Worm (Caenorhabditis elegans): ENCODE data around the gene T08H10.3.

DNA sequence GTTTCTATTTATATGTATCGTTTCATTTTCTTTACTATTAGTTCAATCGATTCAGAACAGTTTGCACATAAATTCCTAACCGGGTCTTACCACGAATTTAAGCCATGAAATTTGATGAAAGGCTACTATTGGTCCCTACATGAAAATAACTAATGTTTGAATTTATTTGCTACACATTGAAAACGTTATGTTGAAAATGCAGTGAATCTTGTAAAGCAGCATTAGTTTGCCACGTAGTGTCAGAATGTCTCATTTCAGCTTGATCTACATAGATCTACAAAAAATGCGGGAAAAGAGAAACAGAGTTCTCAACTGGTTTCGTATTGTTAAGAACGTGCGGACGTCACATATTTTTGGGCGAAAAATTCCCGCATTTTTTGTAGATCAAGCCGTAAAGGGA lies 37.6 kb downstream of the T08H10.3 start:
- TF ChIP-seq hpl-2 (GFP tag; optimal IDR thresholded peaks at IDR 0.05), result no peak
- TF ChIP-seq fkh-10 (GFP tag; optimal IDR thresholded peaks at IDR 0.05), result no peak
- no peak for TF ChIP-seq ztf-11 (tag; optimal IDR thresholded peaks at IDR 0.05)
- no peak for TF ChIP-seq ama-1 (optimal IDR thresholded peaks at IDR 0.05)
- no peak for TF ChIP-seq alr-1 (tag; optimal IDR thresholded peaks at IDR 0.05; ENCODE audit: borderline replicate concordance)
- TF ChIP-seq egl-27 (tag; optimal IDR thresholded peaks at IDR 0.05), result no peak
- TF ChIP-seq lin-35 (GFP tag; optimal IDR thresholded peaks at IDR 0.05), result no peak
- no peak for TF ChIP-seq ztf-4 (tag; optimal IDR thresholded peaks at IDR 0.05)
- no peak for TF ChIP-seq unc-86 (tag; optimal IDR thresholded peaks at IDR 0.05)
- TF ChIP-seq pag-3 (tag; optimal IDR thresholded peaks at IDR 0.05; ENCODE audit: borderline replicate concordance, insufficient read depth), result no peak
- TF ChIP-seq aly-2 (tag; optimal IDR thresholded peaks at IDR 0.05), result no peak
